Worm (Caenorhabditis elegans) whole organism, midembryonic: ENCODE measurements around the gene srd-41.

Experiments used
- T22C8.4 ChIP-seq: fragments of 200-800 bp; sonication (Bioruptor generic); IDR thresholded peaks from 2 replicates; pipeline ENCODE4 v1.3.6; 2022; ENCODE audit warnings: missing genetic modification characterization, missing compliant biosample characterization
- cog-1 ChIP-seq: sonication (generic microtip); optimal IDR thresholded peaks from 2 replicates; lab custom pipeline; 2016; ENCODE audit warnings: missing genetic modification characterization, missing compliant biosample characterization
- flt-1 ChIP-seq: fragments of 200-800 bp; sonication (Bioruptor generic); IDR thresholded peaks from 2 replicates; pipeline ENCODE4 v1.3.6; 2022; ENCODE audit warnings: missing genetic modification characterization, missing compliant biosample characterization
- klf-2 ChIP-seq: fragments of 200-800 bp; sonication (Bioruptor generic); conservative IDR thresholded peaks from 2 replicates; pipeline ENCODE4 v1.3.6; 2022; ENCODE audit warnings: missing genetic modification reagents, missing genetic modification characterization, missing compliant biosample characterization
- med-1 ChIP-seq: sonication (generic microtip); optimal IDR thresholded peaks from 2 replicates; lab custom pipeline; 2017; ENCODE audit warnings: missing genetic modification characterization, mild to moderate bottlenecking, missing compliant biosample characterization, antibody characterized with exemption, missing genetic modification reagents; ENCODE audit not compliant: insufficient read depth
- ref-1 ChIP-seq: fragments of 200-800 bp; sonication (Bioruptor generic); conservative IDR thresholded peaks from 2 replicates; pipeline ENCODE4 v1.3.6; 2022; ENCODE audit warnings: missing genetic modification reagents, missing genetic modification characterization, missing compliant biosample characterization
- tab-1 ChIP-seq: fragments of 200-800 bp; sonication (Bioruptor generic); IDR thresholded peaks from 2 replicates; pipeline ENCODE4 v1.3.6; 2022; ENCODE audit warnings: missing genetic modification characterization, missing compliant biosample characterization
- ztf-23 ChIP-seq: fragments of 200-800 bp; sonication (Bioruptor generic); IDR thresholded peaks from 2 replicates; pipeline ENCODE4 v1.3.6; 2022; ENCODE audit warnings: missing genetic modification reagents, missing genetic modification characterization, missing compliant biosample characterization
- ztf-29 ChIP-seq: fragments of 200-800 bp; sonication (Bioruptor generic); IDR thresholded peaks from 2 replicates; pipeline ENCODE4 v1.3.6; 2022; ENCODE audit warnings: missing genetic modification reagents, missing genetic modification characterization, missing compliant biosample characterization

DNA sequence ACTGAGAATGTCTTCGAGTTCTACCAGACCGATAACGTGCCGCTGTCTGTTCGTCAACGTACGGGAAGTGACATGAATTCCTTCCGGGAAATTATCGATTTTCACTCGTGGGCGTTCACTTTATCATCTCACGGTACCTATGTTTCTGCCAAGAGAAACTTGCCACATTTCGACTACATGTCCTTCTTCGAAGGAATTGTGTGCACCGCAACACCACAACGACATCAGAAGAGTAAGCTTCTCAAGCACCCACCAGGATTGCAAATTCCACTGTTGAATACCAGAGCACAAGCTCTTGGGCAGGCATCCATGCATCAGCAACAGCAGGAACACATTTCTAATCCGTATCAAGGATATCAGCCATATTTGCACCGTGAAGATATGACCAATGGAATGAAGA is 42.4 kb upstream of the srd-41 start:
- TF ChIP-seq flt-1 (no peak), ref-1 (GFP tag; lab: Robert Waterston, UW) (no peak), med-1 (GFP tag; lab: Kevin White, UChicago) (no peak), ztf-29 (GFP tag; lab: Robert Waterston, UW) (no peak), klf-2 (GFP tag; lab: Robert Waterston, UW) (no peak), ztf-23 (no peak), T22C8.4 (GFP tag; lab: Robert Waterston, UW) (no peak), cog-1 (tag; lab: Kevin White, UChicago) (no peak), tab-1 (GFP tag; lab: Robert Waterston, UW) (no peak)
